Fruit fly (Drosophila melanogaster): ENCODE data around the gene Doc3.

DNA sequence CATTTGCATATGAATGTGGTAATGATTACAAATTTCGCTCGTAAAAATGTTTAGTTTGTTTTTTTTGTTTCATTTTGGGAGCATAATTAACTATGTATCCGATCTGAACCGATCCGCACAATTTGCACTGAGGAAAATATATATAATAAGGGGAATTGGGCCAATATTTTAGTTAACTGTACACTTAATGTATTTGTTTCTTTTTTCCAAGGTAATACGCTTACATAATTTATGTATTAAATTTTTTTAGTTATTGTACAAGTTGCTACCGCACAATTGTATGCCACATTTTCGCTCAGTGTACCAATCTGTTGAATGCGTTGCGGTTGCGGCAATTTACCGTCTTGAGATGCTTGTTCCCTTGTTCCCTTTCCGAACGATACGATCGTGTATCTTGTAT lies 20.7 kb downstream of the Doc3 start:
- TF ChIP-seq CG8478 (optimal IDR thresholded peaks at IDR 0.05) = no peak
- no peak for TF ChIP-seq CTCF (optimal IDR thresholded peaks at IDR 0.05)
